Worm (Caenorhabditis elegans) whole organism, young adult: ENCODE measurements around the gene F49F1.7.
"Not testable (repeated sequence)": the region's sequence is repeated elsewhere in the genome, so short reads cannot be mapped to it uniquely, and the experiment has no call there.

Experiments used
- F23B12.7 ChIP-seq: sonication (generic microtip); optimal IDR thresholded peaks from 2 replicates; lab custom pipeline; 2017; ENCODE audit warnings: missing genetic modification characterization, mild to moderate bottlenecking, missing compliant biosample characterization, antibody characterized with exemption, moderate library complexity; ENCODE audit not compliant: insufficient read depth
- F33H1.4 ChIP-seq: fragments of 200-800 bp; sonication (Bioruptor generic); IDR thresholded peaks from 2 replicates; pipeline ENCODE4 v1.3.6; 2022; ENCODE audit warnings: missing genetic modification reagents, missing genetic modification characterization, missing compliant biosample characterization
- F49E8.2 ChIP-seq: sonication (generic microtip); optimal IDR thresholded peaks from 3 replicates; lab custom pipeline; 2017; ENCODE audit warnings: missing genetic modification characterization, mild to moderate bottlenecking, missing compliant biosample characterization, antibody characterized with exemption, moderate library complexity; ENCODE audit not compliant: insufficient read depth
- F55B11.4 ChIP-seq: sonication (generic microtip); optimal IDR thresholded peaks from 2 replicates; lab custom pipeline; 2016; ENCODE audit warnings: missing compliant biosample characterization, missing genetic modification characterization, borderline replicate concordance; ENCODE audit not compliant: insufficient read depth
- T26A5.8 ChIP-seq: sonication (generic microtip); optimal IDR thresholded peaks from 2 replicates; lab custom pipeline; 2016; ENCODE audit warnings: missing genetic modification characterization, missing compliant biosample characterization
- Y53G8AR.9 ChIP-seq: fragments of 200-800 bp; sonication (Bioruptor generic); conservative IDR thresholded peaks from 2 replicates; pipeline ENCODE4 v1.3.6; 2022; ENCODE audit warnings: missing genetic modification reagents, missing genetic modification characterization, missing compliant biosample characterization
- Y95B8A.8 ChIP-seq: fragments of 200-800 bp; sonication (Bioruptor generic); IDR thresholded peaks from 2 replicates; pipeline ENCODE4 v1.3.6; 2022; ENCODE audit warnings: missing genetic modification reagents, missing genetic modification characterization, missing compliant biosample characterization
- akir-1 ChIP-seq: fragments of 200-800 bp; sonication (Bioruptor generic); optimal IDR thresholded peaks from 2 replicates; lab custom pipeline; 2018; ENCODE audit warnings: mild to moderate bottlenecking, missing genetic modification characterization, moderate library complexity, missing compliant biosample characterization
- attf-5 ChIP-seq: fragments of 200-800 bp; sonication (Bioruptor generic); optimal IDR thresholded peaks from 2 replicates; lab custom pipeline; 2018; ENCODE audit warnings: mild to moderate bottlenecking, missing genetic modification characterization, missing compliant biosample characterization
- ceh-58 ChIP-seq: fragments of 200-800 bp; sonication (Bioruptor generic); IDR thresholded peaks from 2 replicates; pipeline ENCODE4 v1.3.6; 2022; ENCODE audit warnings: missing genetic modification characterization, missing compliant biosample characterization
- chd-7 ChIP-seq: sonication (generic microtip); optimal IDR thresholded peaks from 2 replicates; lab custom pipeline; 2016; ENCODE audit warnings: mild to moderate bottlenecking, missing genetic modification characterization, moderate library complexity, missing compliant biosample characterization
- efl-1 ChIP-seq: fragments of 150-350 bp; optimal IDR thresholded peaks from 2 replicates; lab custom pipeline; 2014; ENCODE audit warnings: missing biosample characterization, missing genetic modification reagents, missing genetic modification characterization
- egl-44 ChIP-seq: fragments of 200-800 bp; sonication (Bioruptor generic); IDR thresholded peaks from 2 replicates; pipeline ENCODE4 v1.3.6; 2022; ENCODE audit warnings: missing genetic modification reagents, missing genetic modification characterization, missing compliant biosample characterization
- egrh-3 ChIP-seq: fragments of 200-800 bp; sonication (Bioruptor generic); IDR thresholded peaks from 2 replicates; pipeline ENCODE4 v1.3.6; 2022; ENCODE audit warnings: missing genetic modification reagents, missing genetic modification characterization, missing compliant biosample characterization
- ekl-4 ChIP-seq: fragments of 200-800 bp; sonication (Bioruptor generic); IDR thresholded peaks from 2 replicates; pipeline ENCODE4 v1.3.6; 2022; ENCODE audit warnings: missing genetic modification reagents, missing genetic modification characterization, missing compliant biosample characterization
- him-1 ChIP-seq: sonication (generic microtip); optimal IDR thresholded peaks from 2 replicates; lab custom pipeline; 2016; ENCODE audit warnings: missing genotype, missing genetic modification reagents, missing genetic modification characterization, missing compliant biosample characterization
- hmg-1.2 ChIP-seq: fragments of 200-800 bp; sonication (Bioruptor generic); IDR thresholded peaks from 2 replicates; pipeline ENCODE4 v1.3.6; 2022; ENCODE audit warnings: missing genetic modification reagents, missing genetic modification characterization, missing compliant biosample characterization
- let-526 ChIP-seq: fragments of 200-800 bp; sonication (Bioruptor generic); IDR thresholded peaks from 2 replicates; pipeline ENCODE4 v1.3.6; 2022; ENCODE audit warnings: missing genetic modification reagents, missing genetic modification characterization, missing compliant biosample characterization
- lin-35 ChIP-seq, 3 experiments: fragments of 150-350 bp in 2 of 3; sonication (generic microtip) in 1 of 3; optimal IDR thresholded peaks; 2 replicates each; lab custom pipeline; 2014 to 2018; ENCODE audit warnings: missing biosample characterization in 3 of 3, missing genetic modification characterization in 3 of 3, missing genetic modification reagents in 3 of 3
- lir-1 ChIP-seq: fragments of 200-800 bp; sonication (Bioruptor generic); conservative IDR thresholded peaks from 2 replicates; pipeline ENCODE4 v1.3.6; 2022; ENCODE audit warnings: missing genetic modification reagents, missing genetic modification characterization, missing compliant biosample characterization
- madf-10 ChIP-seq: sonication (generic microtip); optimal IDR thresholded peaks from 2 replicates; lab custom pipeline; 2016; ENCODE audit warnings: mild to moderate bottlenecking, missing genetic modification characterization, missing compliant biosample characterization
- madf-6 ChIP-seq: fragments of 200-800 bp; sonication (Bioruptor generic); IDR thresholded peaks from 2 replicates; pipeline ENCODE4 v1.3.6; 2022; ENCODE audit warnings: missing genetic modification reagents, missing genetic modification characterization, missing compliant biosample characterization
- mxl-1 ChIP-seq: sonication (generic microtip); optimal IDR thresholded peaks from 2 replicates; lab custom pipeline; 2016; ENCODE audit warnings: missing genetic modification characterization, missing compliant biosample characterization
- nfya-1 ChIP-seq: sonication (generic microtip); optimal IDR thresholded peaks from 2 replicates; lab custom pipeline; 2017; ENCODE audit warnings: antibody characterized with exemption, missing compliant biosample characterization, missing genetic modification characterization, borderline replicate concordance; ENCODE audit not compliant: insufficient read depth
- nfya-2 ChIP-seq: fragments of 200-800 bp; sonication (Bioruptor generic); IDR thresholded peaks from 2 replicates; pipeline ENCODE4 v1.3.6; 2022; ENCODE audit warnings: missing genetic modification reagents, missing genetic modification characterization, missing compliant biosample characterization
- nhr-80 ChIP-seq: sonication (generic microtip); optimal IDR thresholded peaks from 2 replicates; lab custom pipeline; 2016; ENCODE audit warnings: missing genetic modification characterization, missing compliant biosample characterization
- pha-4 ChIP-seq: fragments of 150-350 bp; sonication (generic microtip); optimal IDR thresholded peaks from 2 replicates; lab custom pipeline; 2014; ENCODE audit warnings: missing biosample characterization, missing genetic modification reagents, missing genetic modification characterization
- somi-1 ChIP-seq: fragments of 200-800 bp; sonication (Bioruptor generic); optimal IDR thresholded peaks from 2 replicates; lab custom pipeline; 2018; ENCODE audit warnings: mild to moderate bottlenecking, missing genetic modification characterization, missing compliant biosample characterization
- tbx-9 ChIP-seq: sonication (generic microtip); optimal IDR thresholded peaks from 2 replicates; lab custom pipeline; 2016; ENCODE audit warnings: borderline replicate concordance, missing genetic modification characterization, inconsistent platforms, missing compliant biosample characterization
- unc-62 ChIP-seq: fragments of 150-350 bp; optimal IDR thresholded peaks from 2 replicates; lab custom pipeline; 2014; ENCODE audit warnings: missing biosample characterization, missing genetic modification reagents, missing genetic modification characterization
- ztf-22 ChIP-seq: fragments of 200-800 bp; sonication (Bioruptor generic); optimal IDR thresholded peaks from 2 replicates; lab custom pipeline; 2018; ENCODE audit warnings: mild to moderate bottlenecking, missing genetic modification characterization, moderate library complexity, missing compliant biosample characterization
- ztf-26 ChIP-seq: sonication (generic microtip); optimal IDR thresholded peaks from 2 replicates; lab custom pipeline; 2017; ENCODE audit warnings: missing genetic modification characterization, missing compliant biosample characterization
- ztf-6 ChIP-seq: fragments of 200-800 bp; sonication (Bioruptor generic); IDR thresholded peaks from 2 replicates; pipeline ENCODE4 v1.3.6; 2022; ENCODE audit warnings: missing genetic modification reagents, missing genetic modification characterization, missing compliant biosample characterization

F49F1.7 gene

DNA sequence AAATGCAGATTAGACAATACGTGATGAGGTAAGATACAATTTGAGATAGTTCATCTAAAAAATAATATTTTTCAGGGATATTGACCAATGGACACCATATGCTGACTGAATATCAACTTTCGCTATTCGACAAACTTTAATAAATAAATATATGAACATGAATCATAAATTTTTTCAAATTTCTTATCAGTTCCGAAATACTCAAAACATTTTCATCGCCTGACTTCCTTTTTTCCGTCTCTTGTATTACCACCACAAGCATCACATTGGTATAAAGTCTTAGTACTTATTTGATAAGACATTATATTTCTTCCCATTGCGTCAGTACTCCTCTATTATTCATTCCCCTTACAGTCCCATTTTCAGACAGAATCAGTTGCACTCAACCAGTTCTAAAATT, 26.6 kb upstream of the F49F1.7 start, which contains the start of the genes K08D10.10 and R07C12.1:
K08D10.10 (plus strand) TSS at position 93 of the 400 bp plus-strand sequence.
R07C12.1 (plus strand) TSS at position 314 of the 400 bp plus-strand sequence.
- TF ChIP-seq ekl-4 (GFP tag; lab: Robert Waterston, UW) = no peak
- TF ChIP-seq madf-6 (GFP tag; lab: Robert Waterston, UW) = no peak
- no peak for TF ChIP-seq egl-44 (GFP tag; lab: Robert Waterston, UW)
- TF ChIP-seq nhr-80 = peak; percentile 42
- no peak for TF ChIP-seq T26A5.8 (tag; lab: Kevin White, UChicago)

DNA sequence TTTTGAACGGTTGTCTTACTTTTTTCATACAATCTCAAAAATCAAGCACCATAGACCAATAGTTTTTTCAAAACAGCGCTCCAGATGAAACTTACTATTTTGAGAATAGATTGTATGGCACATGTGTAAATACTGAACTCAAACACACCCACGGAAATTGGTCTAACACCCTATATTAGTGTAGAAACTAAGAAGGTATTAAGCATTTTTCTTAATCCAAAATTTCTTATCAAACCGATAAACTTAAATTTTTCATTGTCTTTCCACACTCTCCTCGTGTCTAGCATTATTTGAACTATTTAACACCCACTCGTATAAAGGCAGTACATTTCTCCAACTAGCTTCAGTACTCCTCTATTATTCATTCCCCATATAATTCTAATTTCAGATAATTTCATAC, 24.6 kb upstream of the F49F1.7 start:
- TF ChIP-seq Y95B8A.8 (no peak), efl-1 (GFP tag; lab: Kevin White, UChicago) (no peak), F49E8.2 (tag; lab: Kevin White, UChicago) (no peak), nfya-2 (GFP tag; lab: Robert Waterston, UW) (no peak), him-1 (no peak), chd-7 (tag; lab: Kevin White, UChicago) (no peak), F55B11.4 (tag; lab: Kevin White, UChicago) (no peak), F23B12.7 (no peak), egrh-3 (GFP tag; lab: Robert Waterston, UW) (no peak), ztf-6 (no peak), ztf-22 (GFP tag; lab: Kevin White, UChicago) (no peak), pha-4 (tag; lab: Kevin White, UChicago) (no peak), let-526 (GFP tag; lab: Robert Waterston, UW) (no peak), tbx-9 (tag; lab: Kevin White, UChicago) (no peak)

DNA sequence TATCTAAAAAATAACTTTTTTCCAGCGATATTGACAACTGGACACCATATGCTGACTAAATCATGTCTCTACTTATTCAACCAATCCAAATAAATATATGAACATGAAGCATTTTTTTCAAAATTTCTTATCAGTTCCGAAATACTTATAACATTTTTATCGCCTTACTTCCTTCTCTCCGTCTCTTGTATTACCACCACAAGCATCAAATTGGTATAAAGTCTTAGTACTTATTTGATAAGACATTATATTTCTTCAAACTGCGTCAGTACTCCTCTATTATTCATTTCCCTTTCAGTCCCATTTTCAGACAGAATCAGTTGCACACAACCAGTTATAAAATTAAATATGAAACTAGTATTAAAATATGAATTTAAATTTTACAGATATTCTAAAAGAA, 22.3 kb upstream of the F49F1.7 start:
- TF ChIP-seq nhr-80 (peak; percentile 77), nfya-1 (tag; lab: Kevin White, UChicago) (no peak)

DNA sequence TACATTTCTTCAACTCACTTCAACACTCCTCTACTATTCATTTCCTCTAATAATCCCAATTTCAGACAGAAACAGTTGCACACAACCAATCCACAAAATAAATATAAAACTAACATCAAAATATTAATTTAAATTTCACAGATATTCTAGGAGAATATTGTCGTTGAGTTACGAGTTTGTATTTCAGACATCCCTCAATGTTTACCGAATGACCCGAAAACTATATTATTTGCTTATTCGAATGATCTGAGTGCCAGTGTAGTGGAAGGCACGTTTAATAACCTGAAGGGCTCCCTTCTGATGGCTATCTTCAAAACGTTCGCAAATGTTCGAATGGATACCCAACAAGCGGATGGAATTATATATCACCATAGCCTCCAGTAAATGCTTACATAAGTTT, 19.2 kb upstream of the F49F1.7 start, which contains the start of gene R07C12.3:
R07C12.3 (plus strand) TSS at position 301 of the 400 bp plus-strand sequence.
- TF ChIP-seq F33H1.4 (GFP tag; lab: Robert Waterston, UW) (no peak), Y53G8AR.9 (GFP tag; lab: Robert Waterston, UW) (no peak), ztf-26 (tag; lab: Kevin White, UChicago) (no peak), madf-6 (GFP tag; lab: Robert Waterston, UW) (no peak), lin-35 (GFP tag; optimal IDR thresholded peaks at IDR 0.05; lab: Kevin White, UChicago) (no peak), somi-1 (GFP tag; lab: Kevin White, UChicago) (no peak), madf-10 (tag; lab: Kevin White, UChicago) (no peak), lir-1 (no peak), akir-1 (GFP tag; lab: Kevin White, UChicago) (no peak), mxl-1 (tag; lab: Kevin White, UChicago) (no peak), attf-5 (no peak), hmg-1.2 (no peak)

DNA sequence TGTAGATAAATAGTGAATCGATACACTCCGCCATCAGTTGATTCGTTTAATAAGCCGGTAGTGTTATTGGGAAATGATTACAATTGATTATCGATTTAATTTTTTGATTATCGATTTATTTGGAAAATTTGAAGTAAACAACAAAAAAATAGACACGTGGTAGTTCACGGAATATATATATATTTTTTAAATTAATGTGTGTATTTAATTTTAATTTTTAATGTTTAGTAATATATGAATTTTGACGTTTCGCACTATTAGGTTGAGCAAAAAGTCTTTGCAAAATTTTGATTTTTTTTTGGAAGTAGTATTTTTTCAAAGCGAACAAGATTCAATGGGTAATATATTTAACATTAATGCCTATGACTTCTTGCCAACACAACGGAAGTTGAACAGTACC, 17.4 kb upstream of the F49F1.7 start, which contains the start of gene F49F1.12:
F49F1.12 (minus strand) TSS at position 101 of the 400 bp plus-strand sequence.
- not testable (repeated sequence) for TF ChIP-seq ceh-58; unc-62 (GFP tag; lab: Kevin White, UChicago); ztf-26 (tag; lab: Kevin White, UChicago)
